Fruit fly (Drosophila melanogaster): ENCODE measurements around the gene CG12061.

dm6 chrX:23011859-23012258, 24.0 kb upstream of the CG12061 start:
- TF ChIP-seq Lpt (GFP tag; optimal IDR thresholded peaks at IDR 0.05) = no peak
- TF ChIP-seq vnd (GFP tag; IDR thresholded peaks at IDR 0.05; ENCODE audit: partially characterized antibody) = no peak
- TF ChIP-seq PHDP (tag; optimal IDR thresholded peaks at IDR 0.05) = no peak
